Worm (Caenorhabditis elegans): ENCODE results near the gene lnkn-1.
A peak's percentile ranks its signal among the peaks of the same experiment; 100 is the strongest.

lnkn-1 gene

ce11 chrIII:8865294-8865766 lies 24.7 kb upstream of the lnkn-1 start:
- TF ChIP-seq nhr-6 (tag; optimal IDR thresholded peaks at IDR 0.05) (no peak), blmp-1 (tag; optimal IDR thresholded peaks at IDR 0.05; ENCODE audit: insufficient read depth) (no peak), nhr-25 (tag; optimal IDR thresholded peaks at IDR 0.05) (peak; percentile 47), mdl-1 (tag; optimal IDR thresholded peaks at IDR 0.05) (peak; percentile 17 to 31), zag-1 (tag; optimal IDR thresholded peaks at IDR 0.05) (no peak), nhr-77 (tag; optimal IDR thresholded peaks at IDR 0.05) (peak; percentile 18), snpc-4 (tag; optimal IDR thresholded peaks at IDR 0.05) (peak; percentile 3), nhr-129 (tag; optimal IDR thresholded peaks at IDR 0.05) (peak; percentile 57), egl-27 (tag; optimal IDR thresholded peaks at IDR 0.05) (no peak), ceh-16 (tag; optimal IDR thresholded peaks at IDR 0.05) (peak; percentile 2), sma-3 (GFP tag; optimal IDR thresholded peaks at IDR 0.05) (peak; percentile 75), crh-2 (tag; optimal IDR thresholded peaks at IDR 0.05) (peak; percentile 75), lin-11 (tag; optimal IDR thresholded peaks at IDR 0.05) (no peak), nhr-11 (tag; optimal IDR thresholded peaks at IDR 0.05) (no peak), ZK546.5 (tag; optimal IDR thresholded peaks at IDR 0.05) (no peak), F13H6.1 (tag; optimal IDR thresholded peaks at IDR 0.05) (peak; percentile 87), lin-13 (GFP tag; optimal IDR thresholded peaks at IDR 0.05) (peak; percentile 65), Y55F3AM.14 (GFP tag; optimal IDR thresholded peaks at IDR 0.05) (peak; percentile 87), sem-4 (tag; optimal IDR thresholded peaks at IDR 0.05) (peak; percentile 51), aly-2 (tag; optimal IDR thresholded peaks at IDR 0.05) (no peak), nhr-23 (tag; optimal IDR thresholded peaks at IDR 0.05) (no peak), fos-1 (tag; optimal IDR thresholded peaks at IDR 0.05) (peak; percentile 84), gmeb-1 (tag; optimal IDR thresholded peaks at IDR 0.05) (peak; percentile 62), nhr-10 (tag; optimal IDR thresholded peaks at IDR 0.05) (peak; percentile 50), nhr-21 (tag; optimal IDR thresholded peaks at IDR 0.05) (peak; percentile 53), C34F6.9 (tag; optimal IDR thresholded peaks at IDR 0.05) (no peak), skn-1 (tag; optimal IDR thresholded peaks at IDR 0.05) (no peak), ztf-4 (tag; optimal IDR thresholded peaks at IDR 0.05) (no peak), mab-5 (tag; optimal IDR thresholded peaks at IDR 0.05) (peak; percentile 3), lsy-2 (tag; optimal IDR thresholded peaks at IDR 0.05) (peak in 1 of 2 experiments; percentile 63), ama-1 (optimal IDR thresholded peaks at IDR 0.05) (peak; percentile 97), ceh-82 (tag; optimal IDR thresholded peaks at IDR 0.05) (no peak), unc-39 (tag; optimal IDR thresholded peaks at IDR 0.05) (no peak)

DNA sequence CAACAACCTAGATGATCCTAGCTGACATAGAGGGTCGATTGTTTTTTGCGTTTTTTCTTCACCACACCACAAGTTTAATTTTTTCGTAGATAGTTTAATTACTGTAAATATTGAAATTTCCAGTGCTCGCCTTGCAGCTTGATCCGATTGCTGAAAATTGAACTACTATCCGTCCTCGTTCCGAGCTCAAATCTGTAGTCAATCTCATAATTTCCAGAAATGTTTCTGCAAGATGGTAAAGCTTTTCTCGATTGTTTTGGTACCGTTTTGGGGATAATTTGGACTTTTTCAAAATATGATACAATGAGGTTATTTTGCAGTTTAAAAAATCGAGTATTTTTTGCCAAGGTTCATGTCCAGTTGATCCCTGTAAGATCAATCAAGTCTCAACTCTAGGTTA lies 24.0 kb upstream of the lnkn-1 start:
- TF ChIP-seq ztf-4 (tag; optimal IDR thresholded peaks at IDR 0.05) = no peak
- TF ChIP-seq unc-39 (tag; optimal IDR thresholded peaks at IDR 0.05) = no peak
- TF ChIP-seq Y55F3AM.14 (GFP tag; optimal IDR thresholded peaks at IDR 0.05) = no peak
- no peak for TF ChIP-seq dmd-4 (tag; optimal IDR thresholded peaks at IDR 0.05)
- no peak for TF ChIP-seq elt-1 (tag; optimal IDR thresholded peaks at IDR 0.05)
- no peak for TF ChIP-seq sem-4 (tag; optimal IDR thresholded peaks at IDR 0.05)
- TF ChIP-seq nhr-23 (tag; optimal IDR thresholded peaks at IDR 0.05) = no peak
- TF ChIP-seq skn-1 (tag; optimal IDR thresholded peaks at IDR 0.05) = no peak

- TF ChIP-seq lin-13 (GFP tag; optimal IDR thresholded peaks at IDR 0.05) (peak; percentile 23), fos-1 (tag; optimal IDR thresholded peaks at IDR 0.05) (peak; percentile 65), sma-9 (GFP tag; optimal IDR thresholded peaks at IDR 0.05) (peak; percentile 44), sma-9 (tag; optimal IDR thresholded peaks at IDR 0.05) (no peak), blmp-1 (tag; optimal IDR thresholded peaks at IDR 0.05; ENCODE audit: insufficient read depth) (peak; percentile 68), nhr-21 (tag; optimal IDR thresholded peaks at IDR 0.05) (no peak), nhr-25 (tag; optimal IDR thresholded peaks at IDR 0.05) (peak; percentile 43), F13H6.1 (tag; optimal IDR thresholded peaks at IDR 0.05) (peak; percentile 8), ama-1 (optimal IDR thresholded peaks at IDR 0.05) (peak; percentile 87), lsy-2 (tag; optimal IDR thresholded peaks at IDR 0.05) (peak in 1 of 2 experiments; percentile 32), sma-3 (GFP tag; optimal IDR thresholded peaks at IDR 0.05) (peak; percentile 64), aly-2 (tag; optimal IDR thresholded peaks at IDR 0.05) (no peak), unc-62 (GFP tag; optimal IDR thresholded peaks at IDR 0.05) (no peak), ztf-11 (tag; optimal IDR thresholded peaks at IDR 0.05) (no peak), crh-2 (tag; optimal IDR thresholded peaks at IDR 0.05) (peak; percentile 58), R02D3.7 (tag; optimal IDR thresholded peaks at IDR 0.05) (no peak), nhr-129 (tag; optimal IDR thresholded peaks at IDR 0.05) (peak; percentile 16), skn-1 (tag; optimal IDR thresholded peaks at IDR 0.05) (no peak)
Observed at ce11 chrIII:8866983-8867842, 22.8 kb upstream of the lnkn-1 start.
